Worm (Caenorhabditis elegans) whole organism, L2 larva: Measurements from ENCODE around the gene Y56A3A.33.

Experiments used
- aly-2 ChIP-seq: fragments of 150-350 bp; optimal IDR thresholded peaks from 2 replicates; lab custom pipeline; 2014; ENCODE audit warnings: missing biosample characterization, missing genetic modification characterization
- blmp-1 ChIP-seq: sonication (generic microtip); optimal IDR thresholded peaks from 2 replicates; lab custom pipeline; 2017; ENCODE audit warnings: missing genetic modification characterization, mild to moderate bottlenecking, missing compliant biosample characterization, antibody characterized with exemption, moderate library complexity; ENCODE audit not compliant: insufficient read depth
- ceh-82 ChIP-seq: fragments of 150-350 bp; optimal IDR thresholded peaks from 2 replicates; lab custom pipeline; 2014; ENCODE audit warnings: missing biosample characterization, missing genetic modification characterization
- elt-3 ChIP-seq: sonication (generic microtip); optimal IDR thresholded peaks from 2 replicates; lab custom pipeline; 2017; ENCODE audit warnings: missing biosample characterization, missing genetic modification characterization
- fos-1 ChIP-seq: fragments of 150-350 bp; optimal IDR thresholded peaks from 2 replicates; lab custom pipeline; 2014; ENCODE audit warnings: missing biosample characterization, missing genetic modification characterization
- lsy-2 ChIP-seq, 2 experiments: fragments of 150-350 bp in 1 of 2; sonication (generic microtip) in 1 of 2; optimal IDR thresholded peaks; 2 replicates each; lab custom pipeline; 2014 to 2017; ENCODE audit warnings: missing biosample characterization in 2 of 2, missing genetic modification characterization in 2 of 2
- nhr-12 ChIP-seq: fragments of 150-350 bp; optimal IDR thresholded peaks from 2 replicates; lab custom pipeline; 2014; ENCODE audit warnings: missing biosample characterization, missing genetic modification characterization
- nhr-23 ChIP-seq: fragments of 150-350 bp; optimal IDR thresholded peaks from 2 replicates; lab custom pipeline; 2014; ENCODE audit warnings: missing biosample characterization, missing genetic modification reagents, missing genetic modification characterization
- nhr-25 ChIP-seq: fragments of 150-350 bp; sonication (generic microtip); optimal IDR thresholded peaks from 3 replicates; lab custom pipeline; 2014; ENCODE audit warnings: missing biosample characterization, missing genetic modification characterization
- sem-4 ChIP-seq: fragments of 150-350 bp; optimal IDR thresholded peaks from 2 replicates; lab custom pipeline; 2014; ENCODE audit warnings: missing biosample characterization, missing genetic modification reagents, missing genetic modification characterization
- unc-55 ChIP-seq: fragments of 150-350 bp; sonication (generic microtip); optimal IDR thresholded peaks from 3 replicates; lab custom pipeline; 2014; ENCODE audit warnings: missing biosample characterization, missing genetic modification reagents, missing genetic modification characterization
- zag-1 ChIP-seq: fragments of 150-350 bp; optimal IDR thresholded peaks from 2 replicates; lab custom pipeline; 2014; ENCODE audit warnings: missing biosample characterization, missing genetic modification characterization

DNA sequence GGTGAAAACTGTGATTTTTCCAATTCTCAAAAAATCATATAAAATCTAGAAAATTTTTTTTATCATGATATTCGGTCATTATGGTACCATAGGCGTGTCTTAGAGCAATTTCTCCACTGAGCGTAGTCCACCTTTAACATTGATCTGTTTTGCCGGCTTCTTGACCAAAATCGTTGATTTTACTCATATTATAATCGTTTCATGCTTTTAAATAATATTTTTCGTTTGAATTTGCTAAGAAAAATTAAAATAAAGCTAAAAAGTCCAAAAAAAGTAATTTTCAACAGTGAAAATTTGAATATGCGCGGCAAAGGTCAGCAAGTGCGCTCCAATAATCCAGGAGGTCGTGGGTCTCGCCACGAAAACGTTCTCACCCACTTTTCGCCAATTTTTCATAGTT, 38.2 kb upstream of the Y56A3A.33 start, which contains the start of gene Y79H2A.4:
- no peak for TF ChIP-seq nhr-25 (tag; lab: Kevin White, UChicago)
- no peak for TF ChIP-seq lsy-2 (tag; optimal IDR thresholded peaks at IDR 0.05; lab: Kevin White, UChicago)
- no peak for TF ChIP-seq ceh-82 (tag; lab: Kevin White, UChicago)
- TF ChIP-seq elt-3 (tag; lab: Kevin White, UChicago): no peak
- TF ChIP-seq nhr-12 (tag; lab: Kevin White, UChicago): no peak
- no peak for TF ChIP-seq aly-2
- no peak for TF ChIP-seq nhr-23 (tag; lab: Kevin White, UChicago)
- TF ChIP-seq zag-1 (tag; lab: Kevin White, UChicago): no peak
- no peak for TF ChIP-seq blmp-1 (tag; lab: Kevin White, UChicago)
- TF ChIP-seq fos-1 (tag; lab: Kevin White, UChicago): no peak
- no peak for TF ChIP-seq unc-55 (GFP tag; lab: Kevin White, UChicago)
- TF ChIP-seq sem-4 (tag; lab: Kevin White, UChicago): no peak
